Fruit fly (Drosophila melanogaster) Kc167 (cell line): ENCODE data around the gene CG42504.

Source experiments
- Myc ChIP-seq: fragments of >200 bp; optimal IDR thresholded peaks from 2 replicates; lab custom pipeline; 2017; ENCODE audit warnings: missing external identifiers
- Sin3A ChIP-seq: fragments of >200 bp; optimal IDR thresholded peaks from 2 replicates; lab custom pipeline; 2018; ENCODE audit warnings: missing external identifiers
- h ChIP-seq: fragments of >200 bp; optimal IDR thresholded peaks from 3 replicates; lab custom pipeline; 2018; ENCODE audit warnings: missing external identifiers
- insv ChIP-seq: fragments of >200 bp; optimal IDR thresholded peaks from 3 replicates; lab custom pipeline; 2018; ENCODE audit warnings: missing external identifiers
- psq ChIP-seq: fragments of >200 bp; optimal IDR thresholded peaks from 2 replicates; lab custom pipeline; 2017; ENCODE audit warnings: missing external identifiers
- ttk ChIP-seq: sonication (Bioruptor generic); optimal IDR thresholded peaks from 2 replicates; lab custom pipeline; 2017; ENCODE audit warnings: missing external identifiers

- TF ChIP-seq Sin3A (lab: Kevin White, UChicago), result no peak
- no peak for TF ChIP-seq psq (lab: Kevin White, UChicago)
- TF ChIP-seq ttk, result no peak
- TF ChIP-seq Myc (lab: Kevin White, UChicago), result no peak
- TF ChIP-seq h, result no peak
- TF ChIP-seq insv, result no peak
Measured at dm6 chr3R:11989996-11990395, 41.6 kb downstream of the CG42504 start.
